Worm (Caenorhabditis elegans): ENCODE data around the gene nhr-212.

DNA sequence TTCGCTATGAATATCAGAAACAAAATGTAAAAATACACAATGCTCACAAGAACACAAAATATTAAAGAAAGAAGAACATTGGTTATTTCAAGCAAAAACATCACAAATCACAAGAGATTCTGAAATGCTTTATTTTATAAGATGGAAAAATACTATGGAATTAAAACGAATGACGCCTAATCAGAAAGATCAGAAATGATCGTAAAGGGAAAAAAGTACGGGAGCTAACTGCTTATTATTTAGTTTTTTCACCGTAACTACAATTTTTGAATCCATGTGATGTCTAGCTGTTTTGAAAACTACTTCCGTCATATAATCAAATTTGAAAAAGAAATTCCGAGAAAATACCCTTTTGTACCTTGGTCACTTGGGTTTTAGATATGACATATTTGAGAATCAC is 16.2 kb upstream of the nhr-212 start, which contains the start of gene srbc-57:
- TF ChIP-seq vab-15 (tag; optimal IDR thresholded peaks at IDR 0.05) (no peak), lin-39 (tag; optimal IDR thresholded peaks at IDR 0.05) (no peak), dsc-1 (tag; optimal IDR thresholded peaks at IDR 0.05) (no peak), elt-3 (tag; optimal IDR thresholded peaks at IDR 0.05) (no peak), unc-98 (GFP tag; IDR thresholded peaks at IDR 0.05) (no peak), mdl-1 (tag; optimal IDR thresholded peaks at IDR 0.05) (no peak), snpc-4 (tag; optimal IDR thresholded peaks at IDR 0.05) (no peak), ceh-82 (tag; optimal IDR thresholded peaks at IDR 0.05) (no peak), fkh-4 (tag; optimal IDR thresholded peaks at IDR 0.05; ENCODE audit: borderline replicate concordance) (no peak), tbx-2 (tag; optimal IDR thresholded peaks at IDR 0.05) (no peak), xbp-1 (tag; optimal IDR thresholded peaks at IDR 0.05) (no peak)

Data from whole organism, L1 larva.